Fruit fly (Drosophila melanogaster) whole organism, embryonic: Measurements from ENCODE around the gene Ror.

ENCODE experiments used
- Antp ChIP-seq: fragments of 200-800 bp; sonication (Bioruptor generic); optimal IDR thresholded peaks from 3 replicates; lab custom pipeline; 2016; ENCODE audit warnings: missing biosample characterization, missing genetic modification characterization
- Bteb2 ChIP-seq: fragments of 200-800 bp; sonication (Bioruptor generic); optimal IDR thresholded peaks from 2 replicates; lab custom pipeline; 2016; ENCODE audit warnings: missing biosample characterization, missing genetic modification characterization
- CG10267 ChIP-seq: fragments of 200-800 bp; sonication (Bioruptor generic); optimal IDR thresholded peaks from 2 replicates; lab custom pipeline; 2018; ENCODE audit warnings: missing biosample characterization, mild to moderate bottlenecking, missing genetic modification characterization, moderate library complexity
- CG10274 ChIP-seq: fragments of 200-800 bp; sonication (Bioruptor generic); optimal IDR thresholded peaks from 3 replicates; lab custom pipeline; 2017; ENCODE audit warnings: missing biosample characterization, mild to moderate bottlenecking, missing genetic modification characterization
- CG12391 ChIP-seq: fragments of 200-800 bp; sonication (Bioruptor generic); optimal IDR thresholded peaks from 3 replicates; lab custom pipeline; 2018; ENCODE audit warnings: missing biosample characterization, mild to moderate bottlenecking, missing genetic modification characterization, moderate library complexity
- CG13287 ChIP-seq: fragments of 200-800 bp; sonication (Bioruptor generic); IDR thresholded peaks from 2 replicates; pipeline ENCODE4 v1.3.6; 2022; ENCODE audit warnings: missing biosample characterization, missing genetic modification characterization; ENCODE audit not compliant: partially characterized antibody
- CG14710 ChIP-seq: fragments of 200-800 bp; sonication (Bioruptor generic); optimal IDR thresholded peaks from 3 replicates; lab custom pipeline; 2019; ENCODE audit warnings: missing biosample characterization, mild to moderate bottlenecking, missing genetic modification characterization, moderate library complexity
- CG18599 ChIP-seq: fragments of 200-800 bp; sonication (Bioruptor generic); optimal IDR thresholded peaks from 3 replicates; lab custom pipeline; 2017; ENCODE audit warnings: missing biosample characterization, missing genetic modification characterization, mild to moderate bottlenecking, moderate library complexity, missing genetic modification reagents
- CG30020 ChIP-seq: fragments of 200-800 bp; optimal IDR thresholded peaks from 2 replicates; lab custom pipeline; 2019; ENCODE audit warnings: missing biosample characterization, mild to moderate bottlenecking, missing genetic modification characterization, moderate library complexity
- CG32767 ChIP-seq: fragments of 200-800 bp; sonication (Bioruptor generic); IDR thresholded peaks from 2 replicates; pipeline ENCODE4 v1.3.6; 2022; ENCODE audit warnings: missing biosample characterization, missing genetic modification characterization
- CG34376 ChIP-seq: fragments of 200-800 bp; sonication (Bioruptor generic); optimal IDR thresholded peaks from 2 replicates; lab custom pipeline; 2018; ENCODE audit warnings: missing biosample characterization, mild to moderate bottlenecking, missing genetic modification characterization
- CG9609 ChIP-seq: fragments of 200-800 bp; sonication (Bioruptor generic); optimal IDR thresholded peaks from 3 replicates; lab custom pipeline; 2016; ENCODE audit warnings: missing biosample characterization, missing genetic modification characterization
- CG9797 ChIP-seq: fragments of 200-800 bp; sonication (Bioruptor generic); optimal IDR thresholded peaks from 3 replicates; lab custom pipeline; 2018; ENCODE audit warnings: missing biosample characterization, mild to moderate bottlenecking, missing genetic modification characterization
- CHES-1-like ChIP-seq: fragments of 200-800 bp; sonication (Bioruptor generic); optimal IDR thresholded peaks from 2 replicates; lab custom pipeline; 2016; ENCODE audit warnings: missing biosample characterization, missing genetic modification characterization
- D ChIP-seq, 2 experiments: fragments of 200-800 bp in 1 of 2; fragments of >200 bp in 1 of 2; sonication (Bioruptor generic) in 1 of 2; optimal IDR thresholded peaks; 2 replicates in 1 of 2; 3 replicates in 1 of 2; lab custom pipeline; 2017; ENCODE audit warnings: mild to moderate bottlenecking in 1 of 2, missing biosample characterization in 1 of 2, missing genetic modification characterization in 1 of 2, missing genetic modification reagents in 1 of 2
- Dp ChIP-seq: fragments of 200-800 bp; sonication (Bioruptor generic); optimal IDR thresholded peaks from 2 replicates; lab custom pipeline; 2018; ENCODE audit warnings: missing biosample characterization, mild to moderate bottlenecking, missing genetic modification characterization, moderate library complexity
- E2f1 ChIP-seq: fragments of 200-800 bp; sonication (Bioruptor generic); IDR thresholded peaks from 2 replicates; pipeline ENCODE4 v1.3.6; 2022; ENCODE audit warnings: missing biosample characterization, missing genetic modification characterization
- ERR ChIP-seq: fragments of 200-800 bp; sonication (Bioruptor generic); optimal IDR thresholded peaks from 2 replicates; lab custom pipeline; 2016; ENCODE audit warnings: missing biosample characterization, missing genetic modification characterization
- H15 ChIP-seq: fragments of 200-800 bp; sonication (Bioruptor generic); IDR thresholded peaks from 3 replicates; pipeline ENCODE4 v1.3.6; 2022; ENCODE audit warnings: missing biosample characterization, missing genetic modification characterization
- HLHmδ ChIP-seq: fragments of 200-800 bp; sonication (Bioruptor generic); optimal IDR thresholded peaks from 2 replicates; lab custom pipeline; 2018; ENCODE audit warnings: missing biosample characterization, mild to moderate bottlenecking, missing genetic modification characterization, moderate library complexity
- MESR4 ChIP-seq: fragments of 200-800 bp; sonication (Bioruptor generic); optimal IDR thresholded peaks from 2 replicates; lab custom pipeline; 2018; ENCODE audit warnings: missing biosample characterization, mild to moderate bottlenecking, missing genetic modification characterization, moderate library complexity
- Mad ChIP-seq: fragments of 200-800 bp; sonication (Bioruptor generic); optimal IDR thresholded peaks from 2 replicates; lab custom pipeline; 2016; ENCODE audit warnings: missing biosample characterization, missing genetic modification characterization
- ara ChIP-seq: fragments of 200-800 bp; sonication (Bioruptor generic); IDR thresholded peaks from 2 replicates; pipeline ENCODE4 v1.3.6; 2022; ENCODE audit warnings: missing biosample characterization, missing genetic modification characterization
- btn ChIP-seq: fragments of 200-800 bp; sonication (Bioruptor generic); optimal IDR thresholded peaks from 2 replicates; lab custom pipeline; 2016; ENCODE audit warnings: missing biosample characterization, missing genetic modification characterization
- cg ChIP-seq: fragments of 200-800 bp; sonication (Bioruptor generic); optimal IDR thresholded peaks from 3 replicates; lab custom pipeline; 2019; ENCODE audit warnings: missing biosample characterization, mild to moderate bottlenecking, missing genetic modification characterization, moderate library complexity
- danr ChIP-seq: fragments of 200-800 bp; sonication (Bioruptor generic); IDR thresholded peaks from 2 replicates; pipeline ENCODE4 v1.3.6; 2022; ENCODE audit warnings: missing biosample characterization, missing genetic modification characterization
- dmrt11E ChIP-seq: fragments of 200-800 bp; sonication (Bioruptor generic); optimal IDR thresholded peaks from 3 replicates; lab custom pipeline; 2018; ENCODE audit warnings: missing biosample characterization, mild to moderate bottlenecking, missing genetic modification characterization, moderate library complexity
- en ChIP-seq: fragments of 200-800 bp; sonication (Bioruptor generic); optimal IDR thresholded peaks from 2 replicates; lab custom pipeline; 2016; ENCODE audit warnings: missing biosample characterization, missing genetic modification characterization
- eve ChIP-seq, 2 experiments: fragments of >200 bp; optimal IDR thresholded peaks; 2 replicates each; lab custom pipeline; 2017; ENCODE audit warnings: missing biosample characterization in 2 of 2, missing genetic modification characterization in 2 of 2
- gfzf ChIP-seq: fragments of 200-800 bp; sonication (Bioruptor generic); optimal IDR thresholded peaks from 2 replicates; lab custom pipeline; 2016; ENCODE audit warnings: missing biosample characterization, mild to moderate bottlenecking, missing genetic modification characterization, moderate library complexity
- kah ChIP-seq: fragments of 200-800 bp; sonication (Bioruptor generic); optimal IDR thresholded peaks from 2 replicates; lab custom pipeline; 2018; ENCODE audit warnings: missing biosample characterization, mild to moderate bottlenecking, missing genetic modification characterization
- lbe ChIP-seq: fragments of 200-800 bp; sonication (Bioruptor generic); optimal IDR thresholded peaks from 2 replicates; lab custom pipeline; 2016; ENCODE audit warnings: missing biosample characterization, mild to moderate bottlenecking, missing genetic modification characterization
- nerfin-1 ChIP-seq: fragments of 200-800 bp; sonication (Bioruptor generic); optimal IDR thresholded peaks from 3 replicates; lab custom pipeline; 2019; ENCODE audit warnings: missing biosample characterization, mild to moderate bottlenecking, missing genetic modification characterization, moderate library complexity
- pzg ChIP-seq: fragments of 200-800 bp; sonication (Bioruptor generic); optimal IDR thresholded peaks from 3 replicates; lab custom pipeline; 2018; ENCODE audit warnings: missing biosample characterization, mild to moderate bottlenecking, missing genetic modification characterization, moderate library complexity
- ro ChIP-seq: fragments of 200-800 bp; sonication (Bioruptor generic); IDR thresholded peaks from 2 replicates; pipeline ENCODE4 v1.3.6; 2022; ENCODE audit warnings: missing biosample characterization, missing genetic modification characterization
- scrt ChIP-seq: fragments of 200-800 bp; sonication (Bioruptor generic); optimal IDR thresholded peaks from 2 replicates; lab custom pipeline; 2018; ENCODE audit warnings: missing biosample characterization, mild to moderate bottlenecking, missing genetic modification characterization, moderate library complexity
- sens ChIP-seq: fragments of 200-800 bp; sonication (Bioruptor generic); peaks from one replicate; lab custom pipeline; 2016; ENCODE audit warnings: missing biosample characterization, missing genetic modification characterization
- slou ChIP-seq: fragments of 200-800 bp; sonication (Bioruptor generic); optimal IDR thresholded peaks from 3 replicates; lab custom pipeline; 2016; ENCODE audit warnings: missing biosample characterization, missing genetic modification characterization
- sqz ChIP-seq: fragments of 200-800 bp; sonication (Bioruptor generic); optimal IDR thresholded peaks from 3 replicates; lab custom pipeline; 2018; ENCODE audit warnings: missing biosample characterization, mild to moderate bottlenecking, missing genetic modification characterization
- tna ChIP-seq: fragments of 200-800 bp; sonication (Bioruptor generic); IDR thresholded peaks from 2 replicates; pipeline ENCODE4 v1.3.6; 2022; ENCODE audit warnings: missing biosample characterization, missing genetic modification characterization; ENCODE audit not compliant: partially characterized antibody
- trem ChIP-seq: fragments of 200-800 bp; optimal IDR thresholded peaks from 3 replicates; lab custom pipeline; 2019; ENCODE audit warnings: missing biosample characterization, mild to moderate bottlenecking, missing genetic modification characterization, moderate library complexity
- unpg ChIP-seq: fragments of 200-800 bp; sonication (Bioruptor generic); optimal IDR thresholded peaks from 3 replicates; lab custom pipeline; 2018; ENCODE audit warnings: missing biosample characterization, mild to moderate bottlenecking, missing genetic modification characterization, moderate library complexity

The Ror gene

dm6 chr2L:10222550-10223231 is 29.0 kb upstream of the Ror start, which contains the start of gene Bcs1 (continued):
- no peak for TF ChIP-seq E2f1 (GFP tag; lab: Robert Waterston, UW)
- peak; percentile 45 for TF ChIP-seq CG9797 (GFP tag; lab: Kevin White, UChicago)
- TF ChIP-seq H15 (GFP tag; lab: Robert Waterston, UW) = no peak
- TF ChIP-seq scrt = peak; percentile 15
- TF ChIP-seq CG10267 (tag; lab: Kevin White, UChicago) = peak; percentile 9
- peak; percentile 25 for TF ChIP-seq pzg (GFP tag; lab: Kevin White, UChicago)
- peak; percentile 21 for TF ChIP-seq nerfin-1 (tag; lab: Kevin White, UChicago)
- TF ChIP-seq CG12391 (tag; lab: Kevin White, UChicago) = no peak
- TF ChIP-seq MESR4 (GFP tag; lab: Kevin White, UChicago) = peak; percentile 13
- TF ChIP-seq slou (GFP tag; lab: Kevin White, UChicago) = no peak
- peak; percentile 57 for TF ChIP-seq gfzf (GFP tag; lab: Kevin White, UChicago)
- peak; percentile 69 for TF ChIP-seq CG30020
- TF ChIP-seq CG18599 = no peak
- TF ChIP-seq Antp (GFP tag; lab: Kevin White, UChicago) = no peak
- TF ChIP-seq ERR (GFP tag; lab: Kevin White, UChicago) = no peak
- TF ChIP-seq trem (tag; lab: Kevin White, UChicago) = peak; percentile 48
- TF ChIP-seq ro = no peak
- TF ChIP-seq sqz (GFP tag; lab: Kevin White, UChicago) = no peak
- no peak for TF ChIP-seq Bteb2 (GFP tag; lab: Kevin White, UChicago)
- no peak for TF ChIP-seq D (optimal IDR thresholded peaks at IDR 0.05; lab: Kevin White, UChicago)
- no peak for TF ChIP-seq D (GFP tag; optimal IDR thresholded peaks at IDR 0.05; lab: Kevin White, UChicago)
- no peak for TF ChIP-seq dmrt11E (tag; lab: Kevin White, UChicago)
- TF ChIP-seq tna (GFP tag; lab: Robert Waterston, UW) = no peak
- peak; percentile 91 for TF ChIP-seq kah (GFP tag; lab: Kevin White, UChicago)
- peak; percentile 62 for TF ChIP-seq lbe
- no peak for TF ChIP-seq CG10274
- TF ChIP-seq Dp (GFP tag; lab: Kevin White, UChicago) = peak; percentile 26
- TF ChIP-seq btn (GFP tag; lab: Kevin White, UChicago) = no peak
- TF ChIP-seq CG14710 = peak; percentile 15

- TF ChIP-seq CHES-1-like (no peak), CG32767 (GFP tag; lab: Robert Waterston, UW) (0 out of 2 replicates have a peak, but pooled peaks have one; percentile 25), CG34376 (GFP tag; lab: Kevin White, UChicago) (peak; percentile 10), danr (GFP tag; lab: Robert Waterston, UW) (no peak), eve (GFP tag; optimal IDR thresholded peaks at IDR 0.05; lab: Kevin White, UChicago) (peak in 1 of 2 experiments; percentile 81), MESR4 (GFP tag; lab: Kevin White, UChicago) (peak; percentile 67), cg (GFP tag; lab: Kevin White, UChicago) (peak; percentile 72), nerfin-1 (tag; lab: Kevin White, UChicago) (peak; percentile 42), ara (no peak), CG13287 (no peak), CG18599 (no peak), HLHmδ (GFP tag; lab: Kevin White, UChicago) (no peak), unpg (no peak), lbe (peak; percentile 16), Mad (GFP tag; lab: Kevin White, UChicago) (no peak), sens (peak; percentile 14), en (GFP tag; lab: Kevin White, UChicago) (no peak), CG9609 (GFP tag; lab: Kevin White, UChicago) (no peak)
Measured at dm6 chr2L:10226213-10226723, 25.4 kb upstream of the Ror start.
